Worm (Caenorhabditis elegans): ENCODE results near the gene xrn-1.

DNA sequence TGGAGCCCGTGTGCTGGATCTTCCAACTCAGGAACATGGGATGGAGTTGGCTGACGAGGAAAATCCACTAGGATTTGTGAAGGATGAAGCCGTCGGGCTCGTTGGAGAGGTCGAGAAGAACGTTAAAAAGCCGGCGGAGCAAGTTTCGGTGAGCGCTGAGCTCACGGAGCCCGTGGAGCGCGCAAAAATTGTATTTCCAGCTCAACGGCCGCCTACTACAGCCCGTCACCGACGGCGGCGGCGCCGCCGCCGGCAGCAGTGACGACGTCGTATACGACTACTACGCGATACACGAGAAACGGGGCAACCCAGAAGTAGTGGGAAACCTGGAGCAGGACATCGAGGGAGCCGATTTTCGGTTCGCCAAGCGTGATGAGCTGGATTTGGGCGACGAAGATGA, 7.8 kb upstream of the xrn-1 start:
- TF ChIP-seq ZK546.5 (tag; optimal IDR thresholded peaks at IDR 0.05) (no peak), fos-1 (tag; optimal IDR thresholded peaks at IDR 0.05) (no peak), unc-62 (GFP tag; optimal IDR thresholded peaks at IDR 0.05 in 1 of 2) (peak in 1 of 2 experiments; percentile 59), unc-62 (tag; optimal IDR thresholded peaks at IDR 0.05) (no peak), jun-1 (tag; optimal IDR thresholded peaks at IDR 0.05) (no peak), R02D3.7 (tag; optimal IDR thresholded peaks at IDR 0.05) (no peak), nhr-77 (tag; optimal IDR thresholded peaks at IDR 0.05) (no peak), Y105C5A.15 (GFP tag; IDR thresholded peaks at IDR 0.05) (no peak), nhr-76 (tag; optimal IDR thresholded peaks at IDR 0.05) (no peak), php-3 (GFP tag; IDR thresholded peaks at IDR 0.05) (no peak), aly-2 (tag; optimal IDR thresholded peaks at IDR 0.05) (no peak)

Measured in whole organism, L4 larva.